Fruit fly (Drosophila melanogaster) whole organism: ENCODE data around the gene Rnmt.

Experiments
- CG8478 ChIP-seq: fragments of >200 bp; optimal IDR thresholded peaks from 2 replicates; lab custom pipeline; 2018; ENCODE audit warnings: inconsistent platforms
- Dll ChIP-seq: fragments of >200 bp; optimal IDR thresholded peaks from 2 replicates; lab custom pipeline; 2017
- EcR ChIP-seq, 2 experiments: fragments of >200 bp; optimal IDR thresholded peaks; 2 replicates each; lab custom pipeline; 2017; ENCODE audit warnings: missing biosample characterization in 2 of 2, missing genetic modification characterization in 2 of 2, missing genetic modification reagents in 2 of 2
- pan ChIP-seq: fragments of >200 bp; optimal IDR thresholded peaks from 2 replicates; lab custom pipeline; 2017
- psq ChIP-seq: fragments of >200 bp; optimal IDR thresholded peaks from 2 replicates; lab custom pipeline; 2017
- usp ChIP-seq: fragments of >200 bp; optimal IDR thresholded peaks from 2 replicates; lab custom pipeline; 2017; ENCODE audit warnings: missing biosample characterization, missing genetic modification characterization, mixed read lengths

DNA sequence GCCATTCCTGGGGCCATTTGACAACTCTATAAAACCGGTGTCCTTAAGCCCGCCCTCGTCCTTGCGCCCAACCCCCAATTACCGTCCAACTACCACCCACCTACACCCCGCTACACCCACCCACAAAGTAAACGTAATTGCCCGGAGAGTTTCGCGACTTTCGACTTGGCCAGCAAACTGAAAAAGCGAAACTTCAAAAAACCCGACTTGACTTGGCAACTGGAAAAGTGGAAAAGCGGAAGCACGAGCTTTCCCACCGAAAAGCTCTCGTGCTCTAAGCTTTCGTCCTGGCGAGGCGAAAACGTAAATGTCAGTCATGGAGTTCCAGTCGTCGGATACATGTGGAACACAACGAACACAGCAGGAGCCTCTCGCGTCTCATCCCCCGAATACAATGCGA, 6.3 kb downstream of the Rnmt start, which contains the start of gene GABA-B-R1:
- TF ChIP-seq Dll (lab: Kevin White, UChicago) (no peak), pan (lab: Kevin White, UChicago) (no peak), EcR (GFP tag; optimal IDR thresholded peaks at IDR 0.05; lab: Kevin White, UChicago) (no peak), usp (no peak), psq (lab: Kevin White, UChicago) (no peak), CG8478 (no peak)
